Fruit fly (Drosophila melanogaster) whole organism, larva: ENCODE results near the gene CG42272.

Experiments
- noc ChIP-seq: fragments of 200-800 bp; sonication (Bioruptor generic); optimal IDR thresholded peaks from 3 replicates; lab custom pipeline; 2019; ENCODE audit warnings: missing biosample characterization, mild to moderate bottlenecking, missing genetic modification characterization, moderate library complexity

Gene CG42272

dm6 chr3L:5787476-5787875 is 15.4 kb upstream of the CG42272 start:
- no peak for TF ChIP-seq noc (tag; lab: Kevin White, UChicago)

- no peak for TF ChIP-seq noc (tag; lab: Kevin White, UChicago)
Observed at dm6 chr3L:5788823-5789222, 14.0 kb upstream of the CG42272 start.

dm6 chr3L:5789663-5790062 is 13.2 kb upstream of the CG42272 start:
- no peak for TF ChIP-seq noc (tag; lab: Kevin White, UChicago)

dm6 chr3L:5793967-5794366 is 8.9 kb upstream of the CG42272 start, which contains the start of gene Bre1:
Bre1 (minus strand) TSS chr3L:5794192.
- no peak for TF ChIP-seq noc (tag; lab: Kevin White, UChicago)

- no peak for TF ChIP-seq noc (tag; lab: Kevin White, UChicago)
Observed at dm6 chr3L:5796493-5796998, 6.3 kb upstream of the CG42272 start, which contains the start of gene Tektin-C. Tektin-C (minus strand) TSS chr3L:5796543.

- TF ChIP-seq noc (tag; lab: Kevin White, UChicago), result no peak
Observed at dm6 chr3L:5797274-5797673, 5.6 kb upstream of the CG42272 start.

dm6 chr3L:5802063-5802531 is 736 bp upstream of the CG42272 start:
- no peak for TF ChIP-seq noc (tag; lab: Kevin White, UChicago)

- no peak for TF ChIP-seq noc (tag; lab: Kevin White, UChicago)
Observed at dm6 chr3L:5807370-5808100, 4.7 kb downstream of the CG42272 start.

dm6 chr3L:5808101-5808433 is 5.2 kb downstream of the CG42272 start:
- TF ChIP-seq noc (tag; lab: Kevin White, UChicago), result peak; percentile 52

dm6 chr3L:5808540-5809200 is 5.8 kb downstream of the CG42272 start:
- peak; percentile 57 for TF ChIP-seq noc (tag; lab: Kevin White, UChicago)

- TF ChIP-seq noc (tag; lab: Kevin White, UChicago), result no peak
Observed at dm6 chr3L:5809201-5809584, 6.4 kb downstream of the CG42272 start.

- peak; percentile 35 for TF ChIP-seq noc (tag; lab: Kevin White, UChicago)
Observed at dm6 chr3L:5809642-5810279, 6.9 kb downstream of the CG42272 start.

- TF ChIP-seq noc (tag; lab: Kevin White, UChicago), result peak; percentile 42
Observed at dm6 chr3L:5810633-5811341, 8.0 kb downstream of the CG42272 start, which contains the start of the genes S6k and kri. S6k (minus strand) TSS chr3L:5810931. kri (plus strand) TSS chr3L:5810973.

- no peak for TF ChIP-seq noc (tag; lab: Kevin White, UChicago)
Observed at dm6 chr3L:5813016-5813415, 10.2 kb downstream of the CG42272 start, which contains the start of gene mad2. mad2 (minus strand) TSS chr3L:5813093.

dm6 chr3L:5817177-5817576 is 14.3 kb downstream of the CG42272 start:
- no peak for TF ChIP-seq noc (tag; lab: Kevin White, UChicago)
